Fruit fly (Drosophila melanogaster): ENCODE results near the gene CG6675.

dm6 chr2L:22153246-22153645 is 44.5 kb downstream of the CG6675 start:
- TF ChIP-seq EcR (GFP tag; optimal IDR thresholded peaks at IDR 0.05) (no peak), psq (optimal IDR thresholded peaks at IDR 0.05) (no peak)

Data from whole organism.